Fruit fly (Drosophila melanogaster): Measurements from ENCODE around the gene ko.

The ko gene

dm6 chr3L:21176935-21177581 lies 46.1 kb upstream of the ko start (continued):
- TF ChIP-seq pum (GFP tag; optimal IDR thresholded peaks at IDR 0.05), result peak; percentile 37
- TF ChIP-seq Med (GFP tag), result peak; percentile 90
- peak; percentile 67 for TF ChIP-seq CG6689 (GFP tag; IDR thresholded peaks at IDR 0.05)
- no peak for TF ChIP-seq Optix (GFP tag; IDR thresholded peaks at IDR 0.05)
- TF ChIP-seq CG34224 (GFP tag; IDR thresholded peaks at IDR 0.05; ENCODE audit: partially characterized antibody), result no peak
- peak; percentile 71 for TF ChIP-seq Drgx (GFP tag; IDR thresholded peaks at IDR 0.05)
- TF ChIP-seq Dip3 (GFP tag; optimal IDR thresholded peaks at IDR 0.05), result peak; percentile 57
- no peak for TF ChIP-seq CG8359 (GFP tag; optimal IDR thresholded peaks at IDR 0.05; ENCODE audit: borderline replicate concordance)
- peak; percentile 68 for TF ChIP-seq klu (GFP tag; IDR thresholded peaks at IDR 0.05)
- TF ChIP-seq Taf1 (GFP tag; IDR thresholded peaks at IDR 0.05), result peak; percentile 74
- peak; percentile 33 for TF ChIP-seq nmo (GFP tag; optimal IDR thresholded peaks at IDR 0.05)
- TF ChIP-seq Mrtf (GFP tag; IDR thresholded peaks at IDR 0.05), result peak; percentile 56; the same call in 1 of the 3 replicates
- TF ChIP-seq chinmo (GFP tag; IDR thresholded peaks at IDR 0.05; ENCODE audit: partially characterized antibody), result no peak
- peak; percentile 81 for TF ChIP-seq CG2678 (tag; optimal IDR thresholded peaks at IDR 0.05)
- TF ChIP-seq Dll (GFP tag; IDR thresholded peaks at IDR 0.05; ENCODE audit: partially characterized antibody), result no peak
- peak; percentile 32; the same call in 1 of the 2 replicates for TF ChIP-seq CG1024 (GFP tag; IDR thresholded peaks at IDR 0.05)
- TF ChIP-seq CG12299 (tag; optimal IDR thresholded peaks at IDR 0.05), result peak; percentile 16
- peak; percentile 74 for TF ChIP-seq toy (GFP tag; IDR thresholded peaks at IDR 0.05)
- peak; percentile 51 for TF ChIP-seq HLH54F (GFP tag; optimal IDR thresholded peaks at IDR 0.05)
- peak; percentile 81 for TF ChIP-seq NFAT (GFP tag; IDR thresholded peaks at IDR 0.05)
- peak; percentile 24 for TF ChIP-seq sug (tag; optimal IDR thresholded peaks at IDR 0.05)
- no peak for TF ChIP-seq CG7987 (GFP tag; optimal IDR thresholded peaks at IDR 0.05)
- TF ChIP-seq CG18619 (GFP tag; optimal IDR thresholded peaks at IDR 0.05), result peak; percentile 71
- peak; percentile 62 for TF ChIP-seq tio (GFP tag; optimal IDR thresholded peaks at IDR 0.05)
- TF ChIP-seq CG12071 (GFP tag; optimal IDR thresholded peaks at IDR 0.05), result peak; percentile 11
- TF ChIP-seq CG4730 (GFP tag; IDR thresholded peaks at IDR 0.05), result peak; percentile 53; the same call in 1 of the 2 replicates
- TF ChIP-seq scrt (GFP tag; optimal IDR thresholded peaks at IDR 0.05), result peak; percentile 57
- peak; percentile 77 for TF ChIP-seq pho (GFP tag; optimal IDR thresholded peaks at IDR 0.05)
- peak; percentile 61 for TF ChIP-seq CG13775 (GFP tag; optimal IDR thresholded peaks at IDR 0.05)
- no peak for TF ChIP-seq ash1 (GFP tag; optimal IDR thresholded peaks at IDR 0.05)
- TF ChIP-seq aop (GFP tag; IDR thresholded peaks at IDR 0.05), result no peak
- peak; percentile 49 for TF ChIP-seq bab2 (GFP tag; optimal IDR thresholded peaks at IDR 0.05)
- TF ChIP-seq CG4404 (GFP tag; IDR thresholded peaks at IDR 0.05), result 0 out of 2 replicates have a peak, but pooled peaks have one; percentile 18
- no peak for TF ChIP-seq HLHmδ (GFP tag; optimal IDR thresholded peaks at IDR 0.05)
- peak; percentile 59 for TF ChIP-seq CG6765 (GFP tag; optimal IDR thresholded peaks at IDR 0.05)
- peak; percentile 79; the same call in 2 of the 3 replicates for TF ChIP-seq CG11695 (GFP tag; IDR thresholded peaks at IDR 0.05)
- no peak for TF ChIP-seq CG1832 (GFP tag; optimal IDR thresholded peaks at IDR 0.05)
- TF ChIP-seq NfI (GFP tag; optimal IDR thresholded peaks at IDR 0.05), result peak; percentile 61
- peak; percentile 70 for TF ChIP-seq stc (GFP tag; IDR thresholded peaks at IDR 0.05)
- TF ChIP-seq CG6791 (GFP tag; IDR thresholded peaks at IDR 0.05; ENCODE audit: partially characterized antibody), result no peak
- TF ChIP-seq CG3847 (GFP tag; IDR thresholded peaks at IDR 0.05), result peak; percentile 85
- TF ChIP-seq Lpt (GFP tag; optimal IDR thresholded peaks at IDR 0.05), result no peak
